Worm (Caenorhabditis elegans) whole organism, L3 larva: ENCODE measurements around the gene szy-4.
A peak's percentile ranks its signal among the peaks of the same experiment; 100 is the strongest.

ENCODE experiments used
- R02D3.7 ChIP-seq: fragments of 150-350 bp; optimal IDR thresholded peaks from 2 replicates; lab custom pipeline; 2014; ENCODE audit warnings: missing biosample characterization, missing genetic modification characterization
- ZK546.5 ChIP-seq: sonication (generic microtip); optimal IDR thresholded peaks from 2 replicates; lab custom pipeline; 2017; ENCODE audit warnings: missing biosample characterization, missing genetic modification characterization
- aly-2 ChIP-seq: fragments of 150-350 bp; optimal IDR thresholded peaks from 2 replicates; lab custom pipeline; 2014; ENCODE audit warnings: missing biosample characterization, missing genetic modification characterization
- ceh-16 ChIP-seq: sonication (generic microtip); optimal IDR thresholded peaks from 2 replicates; lab custom pipeline; 2017; ENCODE audit warnings: missing biosample characterization, missing genetic modification characterization
- ceh-28 ChIP-seq: fragments of 150-350 bp; optimal IDR thresholded peaks from 2 replicates; lab custom pipeline; 2014; ENCODE audit warnings: missing biosample characterization, missing genetic modification reagents, missing genetic modification characterization
- ceh-9 ChIP-seq: sonication (generic microtip); optimal IDR thresholded peaks from 2 replicates; lab custom pipeline; 2018; ENCODE audit warnings: missing biosample characterization, missing genetic modification characterization
- egl-27 ChIP-seq: sonication (generic microtip); optimal IDR thresholded peaks from 4 replicates; lab custom pipeline; 2017; ENCODE audit warnings: missing biosample characterization, missing genetic modification reagents, missing genetic modification characterization
- elt-1 ChIP-seq: fragments of 150-350 bp; optimal IDR thresholded peaks from 2 replicates; lab custom pipeline; 2014; ENCODE audit warnings: missing biosample characterization, missing genetic modification characterization
- elt-2 ChIP-seq: sonication (generic microtip); optimal IDR thresholded peaks from 2 replicates; lab custom pipeline; 2016; ENCODE audit warnings: missing genetic modification reagents, mild to moderate bottlenecking, missing genetic modification characterization, missing compliant biosample characterization
- elt-3 ChIP-seq, 3 experiments: fragments of 150-350 bp in 1 of 3; sonication (generic microtip) in 2 of 3; optimal IDR thresholded peaks; 2 replicates in 2 of 3; 4 replicates in 1 of 3; lab custom pipeline; 2014 to 2017; ENCODE audit warnings: missing biosample characterization in 3 of 3, missing genetic modification characterization in 3 of 3
- eor-1 ChIP-seq, 2 experiments: fragments of 150-350 bp; optimal IDR thresholded peaks; 2 replicates each; lab custom pipeline; 2014 to 2018; ENCODE audit warnings: missing biosample characterization in 2 of 2, missing genetic modification characterization in 2 of 2
- fkh-10 ChIP-seq: sonication (generic microtip); optimal IDR thresholded peaks from 2 replicates; lab custom pipeline; 2017; ENCODE audit warnings: missing biosample characterization, missing genetic modification reagents, missing genetic modification characterization
- fos-1 ChIP-seq: fragments of 150-350 bp; optimal IDR thresholded peaks from 2 replicates; lab custom pipeline; 2014; ENCODE audit warnings: missing biosample characterization, missing genetic modification characterization
- hmg-11 ChIP-seq: sonication (generic microtip); optimal IDR thresholded peaks from 2 replicates; lab custom pipeline; 2016; ENCODE audit warnings: missing genetic modification characterization, missing compliant biosample characterization
- jun-1 ChIP-seq: fragments of 150-350 bp; optimal IDR thresholded peaks from 2 replicates; lab custom pipeline; 2014; ENCODE audit warnings: missing biosample characterization, missing genetic modification reagents, missing genetic modification characterization
- lin-15B ChIP-seq: fragments of 150-350 bp; optimal IDR thresholded peaks from 2 replicates; lab custom pipeline; 2014; ENCODE audit warnings: missing biosample characterization, missing genetic modification characterization
- lin-39 ChIP-seq: fragments of 150-350 bp; optimal IDR thresholded peaks from 2 replicates; lab custom pipeline; 2018; ENCODE audit warnings: missing biosample characterization, missing genetic modification reagents, missing genetic modification characterization
- lsy-12 ChIP-seq: sonication (generic microtip); optimal IDR thresholded peaks from 2 replicates; lab custom pipeline; 2016; ENCODE audit warnings: mild to moderate bottlenecking, missing genetic modification characterization, missing compliant biosample characterization
- mdl-1 ChIP-seq: fragments of 150-350 bp; optimal IDR thresholded peaks from 2 replicates; lab custom pipeline; 2014; ENCODE audit warnings: missing biosample characterization, missing genetic modification characterization
- mml-1 ChIP-seq: fragments of 150-350 bp; sonication (generic microtip); optimal IDR thresholded peaks from 3 replicates; lab custom pipeline; 2014; ENCODE audit warnings: missing biosample characterization, missing genetic modification characterization
- nfya-1 ChIP-seq: sonication (generic microtip); optimal IDR thresholded peaks from 2 replicates; lab custom pipeline; 2017; ENCODE audit warnings: missing genetic modification characterization, mild to moderate bottlenecking, missing compliant biosample characterization, antibody characterized with exemption, moderate library complexity; ENCODE audit not compliant: insufficient read depth
- nhr-12 ChIP-seq: fragments of 150-350 bp; optimal IDR thresholded peaks from 2 replicates; lab custom pipeline; 2014; ENCODE audit warnings: missing biosample characterization, missing genetic modification characterization
- nhr-25 ChIP-seq: sonication (generic microtip); optimal IDR thresholded peaks from 2 replicates; lab custom pipeline; 2017; ENCODE audit warnings: missing biosample characterization, missing genetic modification characterization
- nhr-28 ChIP-seq: fragments of 150-350 bp; optimal IDR thresholded peaks from 2 replicates; lab custom pipeline; 2014; ENCODE audit warnings: missing biosample characterization, missing genetic modification characterization
- nhr-43 ChIP-seq: sonication (generic microtip); optimal IDR thresholded peaks from 2 replicates; lab custom pipeline; 2016; ENCODE audit warnings: mild to moderate bottlenecking, missing genetic modification characterization, missing compliant biosample characterization; ENCODE audit not compliant: poor library complexity, severe bottlenecking
- nhr-76 ChIP-seq: fragments of 150-350 bp; sonication (generic microtip); optimal IDR thresholded peaks from 5 replicates; lab custom pipeline; 2014; ENCODE audit warnings: missing biosample characterization, missing genetic modification characterization
- pha-4 ChIP-seq: fragments of 150-350 bp; optimal IDR thresholded peaks from 2 replicates; lab custom pipeline; 2014; ENCODE audit warnings: missing biosample characterization, missing genetic modification reagents, missing genetic modification characterization
- pqm-1 ChIP-seq: fragments of 150-350 bp; optimal IDR thresholded peaks from 2 replicates; lab custom pipeline; 2017; ENCODE audit warnings: missing biosample characterization, missing genetic modification characterization, inconsistent platforms
- sea-2 ChIP-seq: fragments of 150-350 bp; sonication (generic microtip); optimal IDR thresholded peaks from 4 replicates; lab custom pipeline; 2014; ENCODE audit warnings: missing biosample characterization, missing genetic modification reagents, missing genetic modification characterization
- skn-1 ChIP-seq: fragments of 150-350 bp; optimal IDR thresholded peaks from 2 replicates; lab custom pipeline; 2014; ENCODE audit warnings: missing biosample characterization, missing genetic modification characterization
- snpc-4 ChIP-seq: fragments of 150-350 bp; optimal IDR thresholded peaks from 2 replicates; lab custom pipeline; 2014; ENCODE audit warnings: missing biosample characterization, missing genetic modification characterization
- unc-39 ChIP-seq: sonication (generic microtip); optimal IDR thresholded peaks from 4 replicates; lab custom pipeline; 2017; ENCODE audit warnings: missing biosample characterization, missing genetic modification characterization
- unc-62 ChIP-seq: fragments of 150-350 bp; sonication (generic microtip); optimal IDR thresholded peaks from 4 replicates; lab custom pipeline; 2014; ENCODE audit warnings: missing biosample characterization, missing genetic modification reagents, missing genetic modification characterization
- zag-1 ChIP-seq: fragments of 150-350 bp; optimal IDR thresholded peaks from 2 replicates; lab custom pipeline; 2014; ENCODE audit warnings: missing biosample characterization, missing genetic modification characterization
- ztf-4 ChIP-seq: fragments of 150-350 bp; optimal IDR thresholded peaks from 2 replicates; lab custom pipeline; 2014; ENCODE audit warnings: missing biosample characterization, missing genetic modification characterization

The szy-4 gene

DNA sequence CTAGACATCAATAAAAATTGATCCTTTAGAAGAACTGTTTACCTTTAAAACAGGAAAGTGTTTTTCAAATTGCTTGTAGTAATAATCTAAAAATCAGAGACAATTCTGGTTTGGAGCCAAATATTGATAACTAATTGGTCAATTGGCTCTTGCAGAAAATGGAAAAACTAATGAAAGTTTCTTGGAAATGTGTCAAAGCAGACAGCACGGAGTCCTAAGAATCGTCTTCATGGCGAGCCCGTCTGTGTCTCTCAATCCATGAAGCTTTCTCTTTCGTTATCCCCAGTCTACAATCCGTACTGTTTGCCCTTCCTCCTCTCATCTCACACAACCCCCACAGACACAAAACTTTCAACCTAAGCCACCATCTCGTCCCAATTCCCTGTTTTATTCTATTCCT, 19.0 kb upstream of the szy-4 start, which contains the start of gene F40H3.1:
F40H3.1 (plus strand) TSS at position 301 of the 400 bp plus-strand sequence.
- TF ChIP-seq egl-27 (tag; lab: Kevin White, UChicago) (no peak), hmg-11 (tag; lab: Kevin White, UChicago) (no peak)
- TF ChIP-seq, all 47 proteins: peak for 0

DNA sequence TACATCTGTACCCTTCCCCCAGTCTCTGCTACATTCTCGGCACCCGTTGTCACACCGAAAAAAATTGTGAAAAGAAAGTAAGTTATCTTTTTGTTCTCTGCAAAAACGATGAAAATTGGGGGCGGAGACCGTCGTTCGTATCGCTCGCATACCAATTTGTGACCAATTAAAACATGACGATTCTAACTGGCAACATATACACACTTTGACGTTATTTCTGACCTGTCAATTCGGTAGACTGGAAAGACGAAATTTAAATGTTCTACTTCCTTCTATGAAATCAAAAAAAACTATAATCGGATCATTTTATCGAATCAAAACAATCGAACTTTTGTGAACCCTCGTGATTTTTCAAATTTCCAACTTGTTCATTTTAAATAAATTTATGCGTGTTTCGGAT, 17.9 kb upstream of the szy-4 start:
- no peak for TF ChIP-seq eor-1 (tag; optimal IDR thresholded peaks at IDR 0.05; lab: Kevin White, UChicago)
- no peak for TF ChIP-seq unc-39 (tag; lab: Kevin White, UChicago)
- no peak for TF ChIP-seq ceh-9 (tag; lab: Kevin White, UChicago)
- TF ChIP-seq elt-2 (tag; lab: Kevin White, UChicago): peak; percentile 2
- TF ChIP-seq, all 47 proteins: peak for 1

DNA sequence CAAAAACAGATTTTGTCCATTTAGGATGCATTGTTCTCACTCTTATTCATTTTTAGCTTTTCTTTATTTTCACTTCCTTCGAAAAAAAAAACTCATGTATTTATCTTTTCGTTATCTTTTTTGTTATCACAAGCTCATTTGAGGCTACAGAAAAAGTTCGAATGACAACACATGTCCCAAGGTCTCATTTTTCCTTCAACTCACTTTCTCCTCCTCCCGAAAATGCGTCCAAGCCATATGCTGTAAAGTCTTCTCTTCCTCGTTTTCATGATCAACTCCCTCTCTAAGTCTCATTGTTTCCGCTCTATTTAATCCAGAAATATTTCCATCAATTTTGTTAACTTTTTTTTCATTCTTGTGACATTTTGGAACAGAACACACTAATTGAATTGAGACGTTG, 17.2 kb upstream of the szy-4 start:
- no peak for TF ChIP-seq unc-39 (tag; lab: Kevin White, UChicago)
- peak; percentile 6 for TF ChIP-seq nfya-1 (tag; lab: Kevin White, UChicago)

DNA sequence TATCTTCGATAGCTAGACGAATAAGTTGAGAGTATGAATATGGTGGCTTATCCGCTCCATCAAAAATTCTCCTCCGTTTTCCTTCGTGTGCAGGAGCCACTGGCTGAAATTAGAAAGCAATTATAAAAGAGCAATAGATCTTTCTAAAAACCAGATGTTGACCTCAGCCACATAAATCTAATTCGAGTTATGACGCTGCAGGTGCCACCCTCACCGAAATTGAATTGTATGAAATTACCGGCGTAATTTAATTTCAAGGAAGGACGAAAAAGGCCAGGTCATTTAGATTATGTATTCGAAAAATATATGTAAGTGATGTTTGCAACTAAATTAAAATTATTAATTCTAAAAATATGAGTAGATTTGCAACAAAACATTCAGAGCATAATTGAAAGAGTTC, 7.7 kb upstream of the szy-4 start:
- TF ChIP-seq elt-3 (tag; optimal IDR thresholded peaks at IDR 0.05; lab: Kevin White, UChicago) (no peak), egl-27 (tag; lab: Kevin White, UChicago) (no peak), ceh-28 (no peak), ztf-4 (no peak), ceh-9 (tag; lab: Kevin White, UChicago) (no peak), R02D3.7 (tag; lab: Kevin White, UChicago) (no peak), elt-2 (tag; lab: Kevin White, UChicago) (no peak), nfya-1 (tag; lab: Kevin White, UChicago) (no peak), mdl-1 (tag; lab: Kevin White, UChicago) (no peak), fos-1 (no peak), lsy-12 (tag; lab: Kevin White, UChicago) (no peak)

- TF ChIP-seq hmg-11 (tag; lab: Kevin White, UChicago) (no peak), ceh-16 (tag; lab: Kevin White, UChicago) (no peak), unc-39 (tag; lab: Kevin White, UChicago) (no peak), nhr-12 (tag; lab: Kevin White, UChicago) (no peak), skn-1 (no peak), jun-1 (tag; lab: Kevin White, UChicago) (no peak), nhr-76 (no peak), mdl-1 (tag; lab: Kevin White, UChicago) (no peak), egl-27 (tag; lab: Kevin White, UChicago) (no peak), lin-15B (no peak), elt-1 (tag; lab: Kevin White, UChicago) (no peak)
- TF ChIP-seq, all 47 proteins: peak for 0
Measured at ce11 chrII:6191293-6191692, 7.2 kb upstream of the szy-4 start, which contains the start of gene fkh-8. fkh-8 (minus strand) TSS chrII:6191393.

- TF ChIP-seq ceh-28 (no peak), aly-2 (tag; lab: Kevin White, UChicago) (no peak), elt-1 (tag; lab: Kevin White, UChicago) (no peak), nhr-28 (tag; lab: Kevin White, UChicago) (no peak), skn-1 (no peak), mml-1 (tag; lab: Kevin White, UChicago) (no peak), ztf-4 (no peak), pqm-1 (tag; lab: Kevin White, UChicago) (no peak), snpc-4 (tag; lab: Kevin White, UChicago) (no peak), pha-4 (no peak), mdl-1 (tag; lab: Kevin White, UChicago) (no peak), nhr-76 (no peak)
Measured at ce11 chrII:6192484-6192883, 6.0 kb upstream of the szy-4 start, which contains the start of gene cpb-2. cpb-2 (plus strand) TSS chrII:6192784.

DNA sequence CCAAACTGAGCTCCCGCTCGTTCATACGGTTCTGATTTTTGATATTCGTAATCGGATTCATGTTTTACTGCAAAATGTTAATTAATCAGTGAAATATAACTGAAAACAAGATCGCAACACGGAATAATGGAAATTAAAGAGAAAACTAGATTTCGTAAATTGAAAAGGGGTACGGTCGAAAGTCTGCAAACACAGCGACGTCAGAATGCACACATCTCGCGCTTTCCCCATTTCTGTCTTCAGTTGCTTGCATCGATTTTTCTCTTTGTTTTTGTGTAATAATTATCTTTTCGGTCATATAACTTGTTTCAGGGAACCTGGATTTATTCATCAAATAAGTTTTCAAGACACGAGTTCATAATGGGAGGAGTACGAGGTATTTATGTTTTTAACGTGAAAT, 1.6 kb upstream of the szy-4 start, which contains the start of the genes rbmx-2 and C30B5.2:
rbmx-2 (minus strand) TSS at position 74 of the 400 bp plus-strand sequence.
C30B5.2 (plus strand) TSS at position 306 of the 400 bp plus-strand sequence.
- no peak for TF ChIP-seq unc-62 (GFP tag; lab: Kevin White, UChicago)
- TF ChIP-seq lin-15B: peak; percentile 16
- TF ChIP-seq pha-4: no peak
- TF ChIP-seq nhr-76: no peak
- TF ChIP-seq sea-2 (GFP tag; lab: Kevin White, UChicago): peak; percentile 15
- TF ChIP-seq fkh-10 (GFP tag; lab: Kevin White, UChicago): no peak
- no peak for TF ChIP-seq ZK546.5 (tag; lab: Kevin White, UChicago)
- TF ChIP-seq nhr-43 (tag; lab: Kevin White, UChicago): peak; percentile 8
- peak; percentile 79 for TF ChIP-seq hmg-11 (tag; lab: Kevin White, UChicago)
- TF ChIP-seq jun-1 (tag; lab: Kevin White, UChicago): no peak
- TF ChIP-seq egl-27 (tag; lab: Kevin White, UChicago): no peak
- no peak for TF ChIP-seq ceh-28
- TF ChIP-seq nhr-25: peak; percentile 28
- no peak for TF ChIP-seq zag-1 (tag; lab: Kevin White, UChicago)
- TF ChIP-seq lin-39 (tag; lab: Kevin White, UChicago): peak; percentile 44
